Fruit fly (Drosophila melanogaster) whole organism, embryonic: ENCODE results near the gene CG17127.

Source experiments
- B-H2 ChIP-seq: fragments of 200-800 bp; sonication (Bioruptor generic); optimal IDR thresholded peaks from 2 replicates; lab custom pipeline; 2018; ENCODE audit warnings: missing biosample characterization, mild to moderate bottlenecking, missing genetic modification characterization
- CG10543 ChIP-seq: fragments of 200-800 bp; sonication (Bioruptor generic); optimal IDR thresholded peaks from 3 replicates; lab custom pipeline; 2017; ENCODE audit warnings: missing biosample characterization, mild to moderate bottlenecking, missing genetic modification characterization, moderate library complexity
- CG11398 ChIP-seq: fragments of 200-800 bp; sonication (Bioruptor generic); optimal IDR thresholded peaks from 2 replicates; lab custom pipeline; 2016; ENCODE audit warnings: missing biosample characterization, missing genetic modification characterization
- CG12659 ChIP-seq: fragments of 200-800 bp; sonication (Bioruptor generic); optimal IDR thresholded peaks from 3 replicates; lab custom pipeline; 2017; ENCODE audit warnings: mild to moderate bottlenecking, missing biosample characterization, missing genetic modification reagents, missing genetic modification characterization
- CG14441 ChIP-seq: fragments of 200-800 bp; sonication (Bioruptor generic); IDR thresholded peaks from 2 replicates; pipeline ENCODE4 v1.3.6; 2022; ENCODE audit warnings: missing biosample characterization, missing genetic modification characterization
- CG14667 ChIP-seq: fragments of 200-800 bp; sonication (Bioruptor generic); IDR thresholded peaks from 2 replicates; pipeline ENCODE4 v1.3.6; 2022; ENCODE audit warnings: missing biosample characterization, missing genetic modification characterization
- CG17328 ChIP-seq: fragments of 200-800 bp; sonication (Bioruptor generic); IDR thresholded peaks from 2 replicates; pipeline ENCODE4 v1.3.6; 2022; ENCODE audit warnings: missing biosample characterization, missing genetic modification characterization
- CG1832 ChIP-seq: fragments of 200-800 bp; sonication (Bioruptor generic); optimal IDR thresholded peaks from 2 replicates; lab custom pipeline; 2017; ENCODE audit warnings: missing biosample characterization, mild to moderate bottlenecking, missing genetic modification characterization, inconsistent platforms
- CG2875 ChIP-seq: fragments of 200-800 bp; sonication (Bioruptor generic); optimal IDR thresholded peaks from 2 replicates; lab custom pipeline; 2017; ENCODE audit warnings: missing biosample characterization, mild to moderate bottlenecking, missing genetic modification characterization, missing genetic modification reagents
- CG32772 ChIP-seq: fragments of 200-800 bp; sonication (Bioruptor generic); IDR thresholded peaks from 2 replicates; pipeline ENCODE4 v1.3.6; 2022; ENCODE audit warnings: missing biosample characterization, missing genetic modification characterization
- CG34224 ChIP-seq: fragments of 200-800 bp; sonication (Bioruptor generic); IDR thresholded peaks from 3 replicates; pipeline ENCODE4 v1.3.6; 2022; ENCODE audit warnings: missing biosample characterization, missing genetic modification characterization; ENCODE audit not compliant: partially characterized antibody
- CG3838 ChIP-seq: fragments of 200-800 bp; sonication (Bioruptor generic); optimal IDR thresholded peaks from 3 replicates; lab custom pipeline; 2016; ENCODE audit warnings: missing biosample characterization, missing genetic modification characterization
- CG4707 ChIP-seq: fragments of 200-800 bp; sonication (Bioruptor generic); optimal IDR thresholded peaks from 2 replicates; lab custom pipeline; 2018; ENCODE audit warnings: missing biosample characterization, mild to moderate bottlenecking, missing genetic modification characterization, moderate library complexity
- CG6272 ChIP-seq: fragments of 200-800 bp; sonication (Bioruptor generic); IDR thresholded peaks from 2 replicates; pipeline ENCODE4 v1.3.6; 2022; ENCODE audit warnings: missing biosample characterization, missing genetic modification characterization
- CG6854 ChIP-seq: fragments of 200-800 bp; sonication (Bioruptor generic); optimal IDR thresholded peaks from 3 replicates; lab custom pipeline; 2017; ENCODE audit warnings: missing biosample characterization, mild to moderate bottlenecking, missing genetic modification characterization
- CG7271 ChIP-seq: fragments of 200-800 bp; sonication (Bioruptor generic); optimal IDR thresholded peaks from 2 replicates; lab custom pipeline; 2018; ENCODE audit warnings: missing biosample characterization, mild to moderate bottlenecking, missing genetic modification characterization, moderate library complexity
- CG7786 ChIP-seq: fragments of 200-800 bp; sonication (Bioruptor generic); optimal IDR thresholded peaks from 2 replicates; lab custom pipeline; 2016; ENCODE audit warnings: missing biosample characterization, missing genetic modification characterization
- CG8765 ChIP-seq: fragments of 200-800 bp; sonication (Bioruptor generic); IDR thresholded peaks from 2 replicates; pipeline ENCODE4 v1.3.6; 2022; ENCODE audit warnings: missing biosample characterization, missing genetic modification characterization
- CG9609 ChIP-seq: fragments of 200-800 bp; sonication (Bioruptor generic); optimal IDR thresholded peaks from 3 replicates; lab custom pipeline; 2016; ENCODE audit warnings: missing biosample characterization, missing genetic modification characterization
- ERR ChIP-seq: fragments of 200-800 bp; sonication (Bioruptor generic); optimal IDR thresholded peaks from 2 replicates; lab custom pipeline; 2016; ENCODE audit warnings: missing biosample characterization, missing genetic modification characterization
- Eip74EF ChIP-seq, 2 experiments: fragments of 200-800 bp in 1 of 2; fragments of >200 bp in 1 of 2; sonication (Bioruptor generic) in 1 of 2; optimal IDR thresholded peaks; 2 replicates each; lab custom pipeline; 2017 to 2019; ENCODE audit warnings: missing biosample characterization in 2 of 2, missing genetic modification characterization in 2 of 2, mild to moderate bottlenecking in 1 of 2, moderate library complexity in 1 of 2
- Fer2 ChIP-seq: fragments of 200-800 bp; sonication (Bioruptor generic); optimal IDR thresholded peaks from 2 replicates; lab custom pipeline; 2018; ENCODE audit warnings: missing biosample characterization, mild to moderate bottlenecking, missing genetic modification characterization, moderate library complexity
- MESR4 ChIP-seq: fragments of 200-800 bp; sonication (Bioruptor generic); optimal IDR thresholded peaks from 2 replicates; lab custom pipeline; 2018; ENCODE audit warnings: missing biosample characterization, mild to moderate bottlenecking, missing genetic modification characterization, moderate library complexity
- Meics ChIP-seq: fragments of 200-800 bp; sonication (Bioruptor generic); optimal IDR thresholded peaks from 2 replicates; lab custom pipeline; 2017; ENCODE audit warnings: missing biosample characterization, mild to moderate bottlenecking, missing genetic modification characterization
- Mes4 ChIP-seq: fragments of 200-800 bp; sonication (Bioruptor generic); optimal IDR thresholded peaks from 2 replicates; lab custom pipeline; 2016; ENCODE audit warnings: missing biosample characterization, missing genetic modification characterization
- Nf-YA ChIP-seq: fragments of 200-800 bp; sonication (Bioruptor generic); IDR thresholded peaks from 2 replicates; pipeline ENCODE4 v1.3.6; 2022; ENCODE audit warnings: missing biosample characterization, missing genetic modification characterization
- Opbp ChIP-seq: fragments of 200-800 bp; sonication (Bioruptor generic); IDR thresholded peaks from 3 replicates; pipeline ENCODE4 v1.3.6; 2022; ENCODE audit warnings: missing biosample characterization, missing genetic modification characterization; ENCODE audit not compliant: partially characterized antibody
- Sin3A ChIP-seq: fragments of >200 bp; optimal IDR thresholded peaks from 2 replicates; lab custom pipeline; 2018
- Xrp1 ChIP-seq: fragments of 200-800 bp; sonication (Bioruptor generic); IDR thresholded peaks from 2 replicates; pipeline ENCODE4 v1.3.6; 2022; ENCODE audit warnings: missing biosample characterization, missing genetic modification characterization
- ac ChIP-seq: fragments of 200-800 bp; sonication (Bioruptor generic); optimal IDR thresholded peaks from 3 replicates; lab custom pipeline; 2017; ENCODE audit warnings: missing biosample characterization, mild to moderate bottlenecking, missing genetic modification characterization
- ara ChIP-seq: fragments of 200-800 bp; sonication (Bioruptor generic); IDR thresholded peaks from 2 replicates; pipeline ENCODE4 v1.3.6; 2022; ENCODE audit warnings: missing biosample characterization, missing genetic modification characterization
- bigmax ChIP-seq: fragments of 200-800 bp; sonication (Bioruptor generic); optimal IDR thresholded peaks from 2 replicates; lab custom pipeline; 2018; ENCODE audit warnings: missing biosample characterization, mild to moderate bottlenecking, missing genetic modification characterization
- croc ChIP-seq: fragments of 200-800 bp; sonication (Bioruptor generic); conservative IDR thresholded peaks from 3 replicates; pipeline ENCODE4 v1.3.6; 2022; ENCODE audit warnings: missing biosample characterization, missing genetic modification characterization
- dm ChIP-seq: fragments of 200-800 bp; sonication (Bioruptor generic); optimal IDR thresholded peaks from 3 replicates; lab custom pipeline; 2016; ENCODE audit warnings: missing biosample characterization, missing genetic modification characterization
- fd96Cb ChIP-seq: fragments of 200-800 bp; sonication (Bioruptor generic); optimal IDR thresholded peaks from 2 replicates; lab custom pipeline; 2018; ENCODE audit warnings: missing biosample characterization, mild to moderate bottlenecking, missing genetic modification characterization, moderate library complexity
- fru ChIP-seq: fragments of >200 bp; optimal IDR thresholded peaks from 2 replicates; lab custom pipeline; 2017
- grau ChIP-seq: fragments of 200-800 bp; optimal IDR thresholded peaks from 3 replicates; lab custom pipeline; 2019; ENCODE audit warnings: missing biosample characterization, mild to moderate bottlenecking, missing genetic modification characterization, moderate library complexity
- grn ChIP-seq: fragments of 200-800 bp; sonication (Bioruptor generic); optimal IDR thresholded peaks from 3 replicates; lab custom pipeline; 2017; ENCODE audit warnings: missing biosample characterization, missing genetic modification characterization
- hth ChIP-seq: fragments of >200 bp; optimal IDR thresholded peaks from 2 replicates; lab custom pipeline; 2017; ENCODE audit warnings: inconsistent platforms
- jigr1 ChIP-seq: fragments of 200-800 bp; sonication (Bioruptor generic); IDR thresholded peaks from 3 replicates; pipeline ENCODE4 v1.3.6; 2022; ENCODE audit warnings: missing biosample characterization, missing genetic modification characterization
- odd ChIP-seq: fragments of 200-800 bp; sonication (Bioruptor generic); optimal IDR thresholded peaks from 2 replicates; lab custom pipeline; 2017; ENCODE audit warnings: missing biosample characterization, mild to moderate bottlenecking, missing genetic modification characterization
- pan ChIP-seq, 4 experiments: fragments of >200 bp in 3 of 4; fragments of 200-800 bp in 1 of 4; sonication (Bioruptor generic) in 1 of 4; optimal IDR thresholded peaks in 3 of 4; IDR thresholded peaks in 1 of 4; 2 replicates each; pipeline versions ENCODE4 v1.3.6 to Lab custom; 2017 to 2022; ENCODE audit warnings: missing biosample characterization in 2 of 4, missing genetic modification characterization in 2 of 4, mixed read lengths in 1 of 4
- prd ChIP-seq, 3 experiments: fragments of >200 bp in 2 of 3; fragments of 200-800 bp in 1 of 3; sonication (Bioruptor generic) in 1 of 3; optimal IDR thresholded peaks in 2 of 3; IDR thresholded peaks in 1 of 3; 2 replicates in 2 of 3; 3 replicates in 1 of 3; pipeline versions ENCODE4 v1.3.6 to Lab custom; 2017 to 2022; ENCODE audit warnings: missing biosample characterization in 1 of 3, missing genetic modification characterization in 1 of 3
- ro ChIP-seq: fragments of 200-800 bp; sonication (Bioruptor generic); IDR thresholded peaks from 2 replicates; pipeline ENCODE4 v1.3.6; 2022; ENCODE audit warnings: missing biosample characterization, missing genetic modification characterization
- ttk ChIP-seq: fragments of 200-800 bp; sonication (Bioruptor generic); IDR thresholded peaks from 2 replicates; pipeline ENCODE4 v2.1.2; 2022; ENCODE audit warnings: missing biosample characterization, missing genetic modification characterization
- tup ChIP-seq: fragments of 200-800 bp; sonication (Bioruptor generic); optimal IDR thresholded peaks from 2 replicates; lab custom pipeline; 2016; ENCODE audit warnings: missing biosample characterization, mild to moderate bottlenecking, missing genetic modification characterization, moderate library complexity
- wdn ChIP-seq: fragments of 200-800 bp; sonication (Bioruptor generic); IDR thresholded peaks from 2 replicates; pipeline ENCODE4 v1.3.6; 2022; ENCODE audit warnings: missing biosample characterization, missing genetic modification characterization
- wor ChIP-seq: fragments of 200-800 bp; sonication (Bioruptor generic); IDR thresholded peaks from 2 replicates; pipeline ENCODE4 v1.3.6; 2022; ENCODE audit warnings: missing biosample characterization, missing genetic modification characterization
- yki ChIP-seq: fragments of >200 bp; optimal IDR thresholded peaks from 3 replicates; lab custom pipeline; 2018

CG17127 gene

dm6 chr2L:10751879-10752620 is 18.6 kb upstream of the CG17127 start (continued):
- TF ChIP-seq CG7786 (GFP tag; lab: Kevin White, UChicago) (peak; percentile 71), CG17328 (peak; percentile 85), ERR (GFP tag; lab: Kevin White, UChicago) (peak; percentile 76), Eip74EF (GFP tag; optimal IDR thresholded peaks at IDR 0.05; lab: Kevin White, UChicago) (peak in 1 of 2 experiments; percentile 37), ac (GFP tag; lab: Kevin White, UChicago) (peak; percentile 95), bigmax (GFP tag; lab: Kevin White, UChicago) (peak; percentile 69), CG9609 (GFP tag; lab: Kevin White, UChicago) (peak; percentile 80), wdn (GFP tag; lab: Robert Waterston, UW) (peak; percentile 15; the same call in 1 of the 2 replicates), CG3838 (GFP tag; lab: Kevin White, UChicago) (peak; percentile 85), CG4707 (GFP tag; lab: Kevin White, UChicago) (peak; percentile 84), fd96Cb (tag; lab: Kevin White, UChicago) (peak; percentile 76), dm (GFP tag; lab: Kevin White, UChicago) (peak; percentile 58), CG7271 (tag; lab: Kevin White, UChicago) (peak; percentile 88), yki (no peak), CG1832 (no peak), jigr1 (GFP tag; lab: Robert Waterston, UW) (no peak), CG32772 (GFP tag; lab: Robert Waterston, UW) (peak; percentile 63), odd (GFP tag; lab: Kevin White, UChicago) (peak; percentile 90), B-H2 (GFP tag; lab: Kevin White, UChicago) (peak; percentile 3), grau (tag; lab: Kevin White, UChicago) (peak; percentile 64), Opbp (GFP tag; lab: Robert Waterston, UW) (no peak), Xrp1 (peak; percentile 97), CG14441 (GFP tag; lab: Robert Waterston, UW) (peak; percentile 50; the same call in 1 of the 2 replicates), Nf-YA (peak; percentile 75), pan (optimal IDR thresholded peaks at IDR 0.05; lab: Kevin White, UChicago) (no peak), pan (GFP tag; optimal IDR thresholded peaks at IDR 0.05 in 1 of 2, IDR thresholded peaks at IDR 0.05 in 1 of 2) (peak in 1 of 2 experiments; percentile 85), tup (GFP tag; lab: Kevin White, UChicago) (peak; percentile 86), ttk (GFP tag; lab: Robert Waterston, UW) (peak; percentile 68), ara (GFP tag; lab: Robert Waterston, UW) (peak; percentile 94), grn (GFP tag; lab: Kevin White, UChicago) (peak; percentile 98), CG12659 (peak; percentile 64), Sin3A (lab: Kevin White, UChicago) (no peak), CG6272 (GFP tag; lab: Robert Waterston, UW) (no peak), ro (GFP tag; lab: Robert Waterston, UW) (peak; percentile 76; the same call in 1 of the 2 replicates), prd (optimal IDR thresholded peaks at IDR 0.05; lab: Kevin White, UChicago) (no peak), prd (GFP tag; IDR thresholded peaks at IDR 0.05; lab: Robert Waterston, UW) (peak; percentile 66), CG8765 (GFP tag; lab: Robert Waterston, UW) (no peak), hth (no peak), CG6854 (GFP tag; lab: Kevin White, UChicago) (peak; percentile 75), Fer2 (tag; lab: Kevin White, UChicago) (peak; percentile 62), fru (lab: Kevin White, UChicago) (no peak), CG14667 (GFP tag; lab: Robert Waterston, UW) (peak; percentile 25; the same call in 1 of the 2 replicates), Meics (GFP tag; lab: Kevin White, UChicago) (peak; percentile 63), CG10543 (peak; percentile 75), wor (no peak), CG2875 (peak; percentile 97), MESR4 (GFP tag; lab: Kevin White, UChicago) (peak; percentile 37), Mes4 (peak; percentile 95), CG11398 (GFP tag; lab: Kevin White, UChicago) (peak; percentile 96), croc (GFP tag; lab: Robert Waterston, UW) (peak; percentile 71), CG34224 (no peak)
